Worm (Caenorhabditis elegans): ENCODE data around the gene cyp-33E3.

DNA sequence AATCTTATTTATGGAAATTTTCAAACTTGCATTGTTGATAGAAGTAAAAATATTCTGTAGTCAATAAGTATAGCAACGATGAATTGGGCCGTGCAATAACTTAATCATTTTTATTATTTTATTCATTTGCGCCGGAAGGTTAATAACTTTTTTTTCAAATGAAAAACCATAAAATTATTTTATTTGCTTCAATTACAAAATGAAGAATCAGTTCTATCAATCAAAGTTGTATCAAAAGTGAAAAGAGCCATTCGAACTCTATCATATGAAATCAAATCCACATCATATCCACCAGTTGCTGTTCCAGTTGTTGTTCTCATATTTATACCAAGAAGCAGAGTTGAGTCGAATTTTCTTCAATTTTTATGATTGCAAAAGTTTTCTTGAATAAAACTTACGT, 33.7 kb downstream of the cyp-33E3 start, which contains the start of gene cyp-33E1:
- TF ChIP-seq pha-4 (tag; optimal IDR thresholded peaks at IDR 0.05) (no peak), nhr-12 (tag; optimal IDR thresholded peaks at IDR 0.05) (no peak)

Measured in whole organism, mixed stage, embryonic.